Worm (Caenorhabditis elegans): ENCODE results near the gene Y57G7A.11.

DNA sequence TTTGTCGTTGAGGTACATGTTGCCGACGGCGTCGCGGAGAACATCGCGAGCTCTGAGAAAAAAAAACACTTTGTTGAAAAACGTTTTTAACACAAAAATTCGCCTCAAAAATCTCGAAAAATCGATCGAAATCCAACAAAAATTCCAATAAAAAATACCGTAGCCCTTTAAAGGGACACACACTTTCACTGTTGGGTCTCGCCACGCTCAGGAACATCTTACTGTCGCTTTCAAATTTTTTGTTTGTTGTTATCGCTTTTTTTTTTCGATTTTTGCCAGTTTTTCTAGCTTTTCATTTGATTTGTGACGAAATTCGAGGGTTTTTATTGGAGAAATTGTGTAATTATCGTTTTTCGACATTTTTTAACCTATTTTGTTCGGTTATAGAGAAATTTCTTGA is 29.9 kb upstream of the Y57G7A.11 start:
- TF ChIP-seq sma-3 (GFP tag; optimal IDR thresholded peaks at IDR 0.05), result no peak
- TF ChIP-seq lin-13 (GFP tag; optimal IDR thresholded peaks at IDR 0.05), result no peak
- no peak for TF ChIP-seq nhr-12 (tag; optimal IDR thresholded peaks at IDR 0.05)
- no peak for TF ChIP-seq mdl-1 (tag; optimal IDR thresholded peaks at IDR 0.05)
- TF ChIP-seq ztf-11 (tag; optimal IDR thresholded peaks at IDR 0.05), result no peak
- TF ChIP-seq lin-39 (tag; optimal IDR thresholded peaks at IDR 0.05), result no peak
- no peak for TF ChIP-seq nhr-25 (tag; optimal IDR thresholded peaks at IDR 0.05)
- TF ChIP-seq nhr-10 (tag; optimal IDR thresholded peaks at IDR 0.05), result no peak
- no peak for TF ChIP-seq fos-1 (tag; optimal IDR thresholded peaks at IDR 0.05)
- TF ChIP-seq snpc-4 (tag; optimal IDR thresholded peaks at IDR 0.05), result no peak
- TF ChIP-seq zag-1 (tag; optimal IDR thresholded peaks at IDR 0.05), result no peak
